Worm (Caenorhabditis elegans) whole organism, early embryonic: ENCODE data around the gene H20E11.3.

ENCODE experiments used
- B0310.2 ChIP-seq: sonication (generic microtip); optimal IDR thresholded peaks from 2 replicates; lab custom pipeline; 2016; ENCODE audit warnings: mild to moderate bottlenecking, missing genetic modification characterization, missing compliant biosample characterization
- F13C5.2 ChIP-seq: sonication (generic microtip); optimal IDR thresholded peaks from 2 replicates; lab custom pipeline; 2017; ENCODE audit warnings: mild to moderate bottlenecking, missing genetic modification characterization, inconsistent platforms, missing compliant biosample characterization
- aly-1 ChIP-seq: sonication (generic microtip); optimal IDR thresholded peaks from 2 replicates; lab custom pipeline; 2016; ENCODE audit warnings: missing genetic modification characterization, missing compliant biosample characterization
- ama-1 ChIP-seq: fragments of 150-350 bp; optimal IDR thresholded peaks from 2 replicates; lab custom pipeline; 2014
- ceh-13 ChIP-seq: fragments of 200-800 bp; sonication (Bioruptor generic); optimal IDR thresholded peaks from 2 replicates; lab custom pipeline; 2018; ENCODE audit warnings: mild to moderate bottlenecking, missing genetic modification characterization, missing compliant biosample characterization
- ceh-36 ChIP-seq: sonication (generic microtip); optimal IDR thresholded peaks from 2 replicates; lab custom pipeline; 2016; ENCODE audit warnings: missing genetic modification characterization, inconsistent platforms, missing compliant biosample characterization
- ets-7 ChIP-seq: sonication (generic microtip); optimal IDR thresholded peaks from 2 replicates; lab custom pipeline; 2016; ENCODE audit warnings: missing genotype, missing genetic modification characterization, missing compliant biosample characterization
- flt-1 ChIP-seq: fragments of 200-800 bp; sonication (Bioruptor generic); IDR thresholded peaks from 2 replicates; pipeline ENCODE4 v1.3.6; 2022; ENCODE audit warnings: missing genetic modification characterization, missing compliant biosample characterization
- hmbx-1 ChIP-seq: sonication (generic microtip); optimal IDR thresholded peaks from 2 replicates; lab custom pipeline; 2016; ENCODE audit warnings: mild to moderate bottlenecking, missing genetic modification characterization, missing compliant biosample characterization
- hmg-4 ChIP-seq: fragments of 200-800 bp; sonication (Bioruptor generic); optimal IDR thresholded peaks from 2 replicates; lab custom pipeline; 2018; ENCODE audit warnings: mild to moderate bottlenecking, missing genetic modification characterization, missing compliant biosample characterization
- hnd-1 ChIP-seq: sonication (generic microtip); optimal IDR thresholded peaks from 2 replicates; lab custom pipeline; 2016; ENCODE audit warnings: missing genetic modification characterization, missing compliant biosample characterization
- pes-1 ChIP-seq: fragments of 200-800 bp; sonication (Bioruptor generic); IDR thresholded peaks from 2 replicates; pipeline ENCODE4 v1.3.6; 2022; ENCODE audit warnings: missing genetic modification reagents, missing genetic modification characterization, missing compliant biosample characterization
- scrt-1 ChIP-seq: fragments of 200-800 bp; sonication (Bioruptor generic); IDR thresholded peaks from 2 replicates; pipeline ENCODE4 v1.3.6; 2022; ENCODE audit warnings: missing genetic modification characterization, missing compliant biosample characterization
- sea-1 ChIP-seq: fragments of 200-800 bp; sonication (Bioruptor generic); conservative IDR thresholded peaks from 2 replicates; pipeline ENCODE4 v1.3.6; 2022; ENCODE audit warnings: missing genetic modification characterization, missing compliant biosample characterization
- tbx-11 ChIP-seq: fragments of 200-800 bp; sonication (Bioruptor generic); IDR thresholded peaks from 2 replicates; pipeline ENCODE4 v1.3.6; 2022; ENCODE audit warnings: missing genetic modification characterization, missing compliant biosample characterization
- tbx-37 ChIP-seq: fragments of 200-800 bp; sonication (Bioruptor generic); conservative IDR thresholded peaks from 2 replicates; pipeline ENCODE4 v1.3.6; 2022; ENCODE audit warnings: missing genetic modification reagents, missing genetic modification characterization, missing compliant biosample characterization
- tra-4 ChIP-seq: sonication (generic microtip); optimal IDR thresholded peaks from 2 replicates; lab custom pipeline; 2017; ENCODE audit warnings: missing genetic modification characterization, missing compliant biosample characterization

Gene H20E11.3

DNA sequence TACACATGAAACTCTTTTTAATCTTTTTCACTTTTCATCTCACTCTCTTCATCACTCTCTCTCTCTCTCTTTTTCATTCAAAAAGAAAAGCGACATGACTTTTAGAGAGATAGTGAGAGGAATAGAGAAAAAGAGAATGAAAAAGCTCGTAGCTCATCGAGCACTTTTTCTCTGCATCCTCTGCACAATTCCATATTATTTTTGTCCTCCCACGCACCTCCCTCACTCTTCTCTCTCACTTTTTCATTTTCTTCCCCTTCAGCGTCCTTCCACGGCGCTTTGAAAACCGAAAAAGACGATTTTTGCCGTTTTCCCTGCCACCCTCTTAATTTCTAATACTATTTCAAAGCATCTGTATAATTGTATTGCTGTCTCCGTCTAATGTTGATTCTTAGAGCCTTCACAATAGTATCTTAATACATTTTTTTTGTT, 14.5 kb downstream of the H20E11.3 start:
- TF ChIP-seq ama-1 = no peak
- no peak for TF ChIP-seq hmg-4 (GFP tag; lab: Kevin White, UChicago)
- no peak for TF ChIP-seq flt-1
- TF ChIP-seq sea-1 (GFP tag; lab: Robert Waterston, UW) = no peak
- TF ChIP-seq hmbx-1 = no peak
- TF ChIP-seq hnd-1 = no peak
- no peak for TF ChIP-seq B0310.2
- no peak for TF ChIP-seq tbx-37 (GFP tag; lab: Robert Waterston, UW)
- TF ChIP-seq pes-1 = no peak
- TF ChIP-seq scrt-1 (GFP tag; lab: Robert Waterston, UW) = no peak
- TF ChIP-seq aly-1 (tag; lab: Kevin White, UChicago) = no peak
- no peak for TF ChIP-seq ceh-36 (tag; lab: Kevin White, UChicago)
- TF ChIP-seq tra-4 = no peak
- no peak for TF ChIP-seq tbx-11 (GFP tag; lab: Robert Waterston, UW)
- TF ChIP-seq ceh-13 (GFP tag; lab: Kevin White, UChicago) = no peak
- no peak for TF ChIP-seq F13C5.2 (tag; lab: Kevin White, UChicago)
- TF ChIP-seq ets-7 (tag; lab: Kevin White, UChicago) = no peak

ce11 chrIV:6841562-6842282, 17.1 kb downstream of the H20E11.3 start:
- TF ChIP-seq sea-1 (GFP tag; lab: Robert Waterston, UW) (no peak), B0310.2 (no peak), F13C5.2 (tag; lab: Kevin White, UChicago) (no peak), ceh-36 (tag; lab: Kevin White, UChicago) (no peak), ama-1 (no peak), ceh-13 (GFP tag; lab: Kevin White, UChicago) (no peak), hnd-1 (no peak), tra-4 (no peak)

DNA sequence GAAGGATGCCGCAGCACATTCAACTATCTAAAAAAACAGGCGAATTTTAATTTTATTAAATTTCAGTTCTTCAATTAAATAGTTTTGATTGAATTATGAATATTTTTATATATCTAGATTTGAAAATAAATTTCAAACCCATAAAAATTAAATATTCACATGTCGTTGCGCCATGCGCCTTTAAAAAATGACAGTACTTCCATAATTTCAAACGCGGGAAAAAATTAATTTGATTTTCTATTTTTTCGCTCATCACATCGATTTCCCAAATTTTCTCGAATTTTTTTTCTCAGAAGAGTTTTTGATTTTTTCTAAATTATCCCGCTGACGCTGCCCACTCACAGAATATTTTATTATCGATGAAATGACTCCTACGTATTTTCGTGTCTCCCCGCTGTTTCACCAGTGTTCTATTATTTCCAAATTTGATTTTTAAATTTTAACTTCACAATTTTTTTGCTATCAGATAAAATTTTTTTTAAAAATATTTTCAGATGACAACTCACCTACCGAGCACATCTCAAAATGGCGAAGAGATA, 17.9 kb downstream of the H20E11.3 start, which contains the start of gene lip-1:
Gene lip-1, plus strand, starts transcription at position 489 of the 539 bp plus-strand sequence.
- no peak for TF ChIP-seq aly-1 (tag; lab: Kevin White, UChicago)
- TF ChIP-seq hmbx-1 = no peak

DNA sequence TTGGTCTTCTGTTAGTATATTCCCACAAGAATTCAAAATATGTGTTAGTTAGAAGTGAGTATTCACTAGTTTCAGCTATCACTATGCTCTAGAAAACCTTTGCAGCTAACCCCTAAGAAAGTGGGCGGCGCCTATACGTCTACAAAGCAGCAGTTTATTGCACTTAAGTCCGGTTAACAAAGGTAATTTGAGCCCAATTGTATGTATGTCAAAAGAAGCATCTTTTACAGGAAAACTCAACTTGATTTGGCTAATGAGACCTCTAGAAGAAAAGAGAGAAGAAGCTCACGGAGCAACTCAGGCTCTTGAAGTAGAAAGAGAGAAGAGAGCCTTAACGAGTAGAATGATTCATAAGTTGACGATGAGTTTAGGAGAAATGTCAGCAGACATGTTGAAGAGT, 28.1 kb downstream of the H20E11.3 start:
- no peak for TF ChIP-seq ceh-13 (GFP tag; lab: Kevin White, UChicago)
- TF ChIP-seq F13C5.2 (tag; lab: Kevin White, UChicago) = no peak
- TF ChIP-seq ceh-36 (tag; lab: Kevin White, UChicago) = no peak
- no peak for TF ChIP-seq tbx-11 (GFP tag; lab: Robert Waterston, UW)
- TF ChIP-seq aly-1 (tag; lab: Kevin White, UChicago) = no peak
- no peak for TF ChIP-seq pes-1

DNA sequence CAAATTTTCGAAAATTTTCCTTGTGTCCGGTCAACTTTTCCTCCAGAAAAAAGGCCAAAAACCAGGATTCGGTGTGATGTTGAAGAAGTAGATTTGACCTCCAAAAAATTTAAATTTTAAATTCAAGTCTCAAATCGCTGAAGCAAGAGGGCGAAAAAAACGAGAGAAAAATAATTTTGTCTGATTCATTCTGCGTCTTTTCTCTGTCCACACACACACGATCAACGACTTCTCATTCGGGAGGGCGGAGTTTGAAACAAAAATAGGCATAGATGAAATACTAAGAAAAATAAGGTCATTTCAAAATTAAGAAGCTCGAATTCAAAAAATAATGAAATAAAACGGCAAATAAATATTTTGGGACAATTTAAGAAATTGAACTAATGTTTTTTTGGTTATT, 34.7 kb downstream of the H20E11.3 start, which contains the start of gene R13H7.2:
Gene R13H7.2, minus strand, starts transcription at position 101 of the 400 bp plus-strand sequence.
- TF ChIP-seq tbx-37 (GFP tag; lab: Robert Waterston, UW) (no peak), aly-1 (tag; lab: Kevin White, UChicago) (no peak), tra-4 (no peak), ceh-13 (GFP tag; lab: Kevin White, UChicago) (no peak), ceh-36 (tag; lab: Kevin White, UChicago) (no peak), scrt-1 (GFP tag; lab: Robert Waterston, UW) (no peak), hnd-1 (no peak), pes-1 (no peak), F13C5.2 (tag; lab: Kevin White, UChicago) (no peak), hmg-4 (GFP tag; lab: Kevin White, UChicago) (no peak), tbx-11 (GFP tag; lab: Robert Waterston, UW) (no peak), hmbx-1 (no peak), sea-1 (GFP tag; lab: Robert Waterston, UW) (no peak), B0310.2 (no peak), flt-1 (no peak), ets-7 (tag; lab: Kevin White, UChicago) (no peak), ama-1 (no peak)

DNA sequence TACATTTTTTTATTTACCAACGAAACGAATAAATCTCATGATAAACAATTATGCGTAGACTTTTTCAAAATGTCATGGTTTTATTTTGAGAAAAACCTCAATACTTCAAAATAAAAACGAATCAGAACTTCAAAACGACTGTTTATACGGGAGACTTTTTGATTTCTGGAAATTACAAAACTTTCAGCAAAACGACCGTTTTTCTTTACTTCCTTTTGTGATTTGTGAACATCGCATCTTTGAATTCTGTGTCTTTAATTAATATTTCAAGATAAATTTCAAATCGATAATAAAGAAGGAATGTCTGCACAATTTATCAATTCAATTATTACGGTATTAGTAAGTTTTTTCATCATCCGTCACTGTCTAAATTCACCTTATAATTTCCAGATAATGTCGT, 43.2 kb downstream of the H20E11.3 start, which contains the start of gene srx-20:
Gene srx-20, plus strand, starts transcription at position 301 of the 400 bp plus-strand sequence.
- no peak for TF ChIP-seq ets-7 (tag; lab: Kevin White, UChicago)
- no peak for TF ChIP-seq F13C5.2 (tag; lab: Kevin White, UChicago)
- no peak for TF ChIP-seq hmg-4 (GFP tag; lab: Kevin White, UChicago)
- no peak for TF ChIP-seq ceh-13 (GFP tag; lab: Kevin White, UChicago)
- TF ChIP-seq tbx-11 (GFP tag; lab: Robert Waterston, UW) = no peak
- TF ChIP-seq ceh-36 (tag; lab: Kevin White, UChicago) = no peak
- TF ChIP-seq pes-1 = no peak
- no peak for TF ChIP-seq scrt-1 (GFP tag; lab: Robert Waterston, UW)
- no peak for TF ChIP-seq ama-1
- TF ChIP-seq tra-4 = no peak
- TF ChIP-seq sea-1 (GFP tag; lab: Robert Waterston, UW) = no peak
- no peak for TF ChIP-seq aly-1 (tag; lab: Kevin White, UChicago)

DNA sequence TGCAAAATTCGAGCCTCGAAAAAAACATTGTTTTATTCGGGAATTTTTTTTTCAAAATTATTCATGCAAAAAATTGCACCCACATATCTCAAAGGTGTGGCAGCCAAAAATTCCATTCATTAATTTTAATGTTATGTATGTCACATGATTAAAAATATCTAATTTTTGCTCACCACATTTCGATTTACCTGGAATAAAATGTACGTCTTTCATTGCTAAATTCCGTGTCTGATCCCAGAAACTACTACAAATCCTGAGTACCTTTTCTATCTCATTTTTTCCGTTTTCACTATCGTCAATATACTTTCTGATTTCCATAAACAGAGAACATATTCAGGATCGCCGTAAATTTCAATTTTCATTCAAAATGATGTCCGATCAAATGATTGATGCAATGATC, 48.3 kb downstream of the H20E11.3 start, which contains the start of gene srx-19:
Gene srx-19, plus strand, starts transcription at position 301 of the 400 bp plus-strand sequence.
- TF ChIP-seq ceh-13 (GFP tag; lab: Kevin White, UChicago) = no peak
- TF ChIP-seq tbx-11 (GFP tag; lab: Robert Waterston, UW) = no peak
- TF ChIP-seq F13C5.2 (tag; lab: Kevin White, UChicago) = no peak
- no peak for TF ChIP-seq hmbx-1
- TF ChIP-seq flt-1 = no peak
- TF ChIP-seq hmg-4 (GFP tag; lab: Kevin White, UChicago) = no peak
- TF ChIP-seq sea-1 (GFP tag; lab: Robert Waterston, UW) = no peak
- TF ChIP-seq scrt-1 (GFP tag; lab: Robert Waterston, UW) = no peak
- TF ChIP-seq tbx-37 (GFP tag; lab: Robert Waterston, UW) = no peak
- no peak for TF ChIP-seq ceh-36 (tag; lab: Kevin White, UChicago)
- TF ChIP-seq pes-1 = no peak
- no peak for TF ChIP-seq tra-4
- no peak for TF ChIP-seq ama-1
- no peak for TF ChIP-seq ets-7 (tag; lab: Kevin White, UChicago)
- no peak for TF ChIP-seq hnd-1
- no peak for TF ChIP-seq aly-1 (tag; lab: Kevin White, UChicago)
- TF ChIP-seq B0310.2 = no peak
